Fruit fly (Drosophila melanogaster) whole organism, wandering third instar larva: Measurements from ENCODE around the gene CG3808.

Experiments used
- CG9705 ChIP-seq: fragments of 200-800 bp; sonication (Bioruptor generic); optimal IDR thresholded peaks from 2 replicates; lab custom pipeline; 2018; ENCODE audit warnings: missing biosample characterization, mild to moderate bottlenecking, missing genetic modification characterization
- Dfd ChIP-seq: fragments of >200 bp; optimal IDR thresholded peaks from 2 replicates; lab custom pipeline; 2017; ENCODE audit warnings: missing biosample characterization, missing genetic modification characterization
- Hr83 ChIP-seq: fragments of 200-300 bp; sonication (Bioruptor generic); optimal IDR thresholded peaks from 2 replicates; lab custom pipeline; 2016; ENCODE audit warnings: missing biosample characterization, mild to moderate bottlenecking, missing genetic modification characterization, moderate library complexity; ENCODE audit not compliant: poor library complexity, severe bottlenecking
- Rel ChIP-seq, 2 experiments: fragments of 200-800 bp; sonication (Bioruptor generic) in 1 of 2; optimal IDR thresholded peaks; 2 replicates in 1 of 2; 3 replicates in 1 of 2; lab custom pipeline; 2016 to 2019; ENCODE audit warnings: mild to moderate bottlenecking in 2 of 2, missing biosample characterization in 2 of 2, missing genetic modification characterization in 2 of 2, moderate library complexity in 1 of 2
- Sp1 ChIP-seq: fragments of 200-800 bp; sonication (Bioruptor generic); optimal IDR thresholded peaks from 3 replicates; lab custom pipeline; 2019; ENCODE audit warnings: missing biosample characterization, mild to moderate bottlenecking, missing genetic modification characterization, moderate library complexity
- br ChIP-seq: fragments of 200-800 bp; sonication (Bioruptor generic); optimal IDR thresholded peaks from 2 replicates; lab custom pipeline; 2016; ENCODE audit warnings: missing biosample characterization, missing genetic modification characterization
- ey ChIP-seq: fragments of 200-800 bp; sonication (Bioruptor generic); optimal IDR thresholded peaks from 2 replicates; lab custom pipeline; 2016; ENCODE audit warnings: missing biosample characterization, missing genetic modification characterization
- h ChIP-seq: fragments of 200-800 bp; sonication (Bioruptor generic); optimal IDR thresholded peaks from 3 replicates; lab custom pipeline; 2016; ENCODE audit warnings: missing biosample characterization, mild to moderate bottlenecking, missing genetic modification characterization
- sv ChIP-seq: fragments of 200-800 bp; sonication (Bioruptor generic); optimal IDR thresholded peaks from 3 replicates; lab custom pipeline; 2016; ENCODE audit warnings: missing biosample characterization, missing genetic modification characterization
- usp ChIP-seq: fragments of >200 bp; optimal IDR thresholded peaks from 2 replicates; lab custom pipeline; 2017; ENCODE audit warnings: missing biosample characterization, missing genetic modification characterization

DNA sequence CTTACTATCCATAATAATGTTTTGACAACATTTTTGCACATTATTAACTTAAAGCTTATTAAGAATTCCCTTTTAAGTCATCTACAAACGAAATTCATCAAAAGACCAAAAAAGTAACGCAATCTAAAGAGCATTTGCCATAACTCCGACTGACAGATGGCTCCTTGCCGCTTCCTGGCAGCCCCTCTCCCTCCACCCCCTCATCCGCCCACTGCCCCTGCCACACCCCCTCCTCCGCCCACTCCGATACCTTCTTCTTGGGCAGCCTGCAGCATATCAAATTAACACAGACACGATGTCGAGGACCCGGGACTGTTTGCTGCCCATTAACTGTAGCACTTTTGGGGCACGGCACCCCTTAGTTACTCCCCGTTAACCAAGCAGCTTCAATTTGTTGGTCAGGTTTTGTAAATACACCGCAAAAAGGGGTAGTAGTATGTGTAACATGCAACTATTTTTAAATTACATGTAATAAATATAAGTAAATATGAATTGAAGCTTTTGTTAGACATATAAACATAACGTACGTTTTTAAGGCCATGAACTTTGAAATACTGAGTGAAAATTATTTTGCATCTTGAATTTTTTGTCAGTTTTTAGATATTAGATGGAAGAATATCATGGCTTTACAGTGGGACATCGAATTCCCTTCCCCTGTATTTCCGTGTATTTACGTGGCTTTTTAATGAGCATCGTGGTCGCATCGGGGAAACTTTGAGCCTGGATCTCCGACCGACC lies 34.9 kb upstream of the CG3808 start:
- TF ChIP-seq h (peak; percentile 57), Dfd (GFP tag; lab: Kevin White, UChicago) (peak; percentile 68), sv (no peak), Rel (GFP tag; optimal IDR thresholded peaks at IDR 0.05; lab: Kevin White, UChicago) (no peak), Rel (tag; optimal IDR thresholded peaks at IDR 0.05; lab: Kevin White, UChicago) (no peak), usp (GFP tag; lab: Kevin White, UChicago) (no peak), Hr83 (no peak), CG9705 (peak; percentile 35), Sp1 (GFP tag; lab: Kevin White, UChicago) (peak; percentile 70), ey (peak; percentile 44), br (GFP tag; lab: Kevin White, UChicago) (peak; percentile 25)
